Fruit fly (Drosophila melanogaster): ENCODE results near the gene Nbr.
A peak's percentile ranks its signal among the peaks of the same experiment; 100 is the strongest.

The Nbr gene

dm6 chr2L:21149053-21149452 lies 13.8 kb downstream of the Nbr start (continued):
- TF ChIP-seq Ets65A (GFP tag) (no peak), CG13775 (GFP tag; optimal IDR thresholded peaks at IDR 0.05) (peak; percentile 20), CG14710 (tag; optimal IDR thresholded peaks at IDR 0.05) (peak; percentile 57), CG2202 (tag; optimal IDR thresholded peaks at IDR 0.05) (no peak), NC2α (GFP tag; optimal IDR thresholded peaks at IDR 0.05) (no peak), tll (GFP tag; optimal IDR thresholded peaks at IDR 0.05) (no peak), psq (GFP tag; optimal IDR thresholded peaks at IDR 0.05) (no peak), D19A (tag; optimal IDR thresholded peaks at IDR 0.05) (peak; percentile 52), Blimp-1 (GFP tag; optimal IDR thresholded peaks at IDR 0.05) (no peak), CG7963 (GFP tag; IDR thresholded peaks at IDR 0.05; ENCODE audit: partially characterized antibody) (peak; percentile 39; the same call in 1 of the 3 replicates), dmrt11E (tag; optimal IDR thresholded peaks at IDR 0.05) (peak; percentile 48), crc (GFP tag; optimal IDR thresholded peaks at IDR 0.05) (no peak), hth (optimal IDR thresholded peaks at IDR 0.05) (no peak), CG33557 (GFP tag; optimal IDR thresholded peaks at IDR 0.05) (peak; percentile 21), Mes4 (GFP tag; optimal IDR thresholded peaks at IDR 0.05) (no peak), NK7.1 (GFP tag; optimal IDR thresholded peaks at IDR 0.05) (no peak), CG12299 (tag; optimal IDR thresholded peaks at IDR 0.05) (peak; percentile 33), Bteb2 (GFP tag; optimal IDR thresholded peaks at IDR 0.05) (peak; percentile 53), CG17186 (GFP tag; optimal IDR thresholded peaks at IDR 0.05) (no peak), CG6765 (GFP tag; optimal IDR thresholded peaks at IDR 0.05) (no peak), Gug (GFP tag; IDR thresholded peaks at IDR 0.05) (peak; percentile 26; the same call in 1 of the 4 replicates), Bgb (GFP tag; IDR thresholded peaks at IDR 0.05; ENCODE audit: partially characterized antibody) (peak; percentile 72; the same call in 1 of the 2 replicates), CG18764 (GFP tag; optimal IDR thresholded peaks at IDR 0.05) (no peak), NC2β (GFP tag; optimal IDR thresholded peaks at IDR 0.05) (no peak), CG31388 (GFP tag; optimal IDR thresholded peaks at IDR 0.05) (no peak), nerfin-2 (GFP tag; IDR thresholded peaks at IDR 0.05; ENCODE audit: partially characterized antibody) (no peak), CG4617 (GFP tag; optimal IDR thresholded peaks at IDR 0.05; ENCODE audit: borderline replicate concordance) (no peak), run (tag; optimal IDR thresholded peaks at IDR 0.05) (no peak), row (GFP tag; IDR thresholded peaks at IDR 0.05) (peak; percentile 74), ATbp (GFP tag; optimal IDR thresholded peaks at IDR 0.05) (peak; percentile 20), br (optimal IDR thresholded peaks at IDR 0.05) (no peak), CG11504 (tag; optimal IDR thresholded peaks at IDR 0.05) (no peak), usp (GFP tag; optimal IDR thresholded peaks at IDR 0.05) (no peak), CG8478 (optimal IDR thresholded peaks at IDR 0.05) (no peak), TFAM (GFP tag; optimal IDR thresholded peaks at IDR 0.05) (no peak), Chrac-16 (GFP tag; optimal IDR thresholded peaks at IDR 0.05) (peak; percentile 1), Rx (GFP tag; IDR thresholded peaks at IDR 0.05) (no peak), so (GFP tag; IDR thresholded peaks at IDR 0.05) (peak; percentile 71; the same call in 1 of the 3 replicates), abd-A (tag; optimal IDR thresholded peaks at IDR 0.05) (no peak), Optix (GFP tag; IDR thresholded peaks at IDR 0.05) (no peak), NfI (GFP tag; optimal IDR thresholded peaks at IDR 0.05) (peak; percentile 33), CG2129 (GFP tag; IDR thresholded peaks at IDR 0.05; ENCODE audit: partially characterized antibody) (no peak), E2f1 (GFP tag; IDR thresholded peaks at IDR 0.05) (peak; percentile 60), trem (tag; optimal IDR thresholded peaks at IDR 0.05) (peak; percentile 67), CG18011 (GFP tag; optimal IDR thresholded peaks at IDR 0.05) (no peak), CG12659 (GFP tag; optimal IDR thresholded peaks at IDR 0.05) (peak; percentile 71), kay (GFP tag; optimal IDR thresholded peaks at IDR 0.05) (peak; percentile 38), CG3163 (GFP tag; optimal IDR thresholded peaks at IDR 0.05) (no peak), gcm2 (GFP tag; optimal IDR thresholded peaks at IDR 0.05) (no peak), sisA (GFP tag; IDR thresholded peaks at IDR 0.05) (peak; percentile 30), CG17802 (tag; optimal IDR thresholded peaks at IDR 0.05) (no peak), CG8924 (tag; optimal IDR thresholded peaks at IDR 0.05) (peak; percentile 60)
